Worm (Caenorhabditis elegans) whole organism, L3 larva: ENCODE measurements around the gene Y49F6C.7.

ENCODE experiments used
- fkh-10 ChIP-seq: sonication (generic microtip); optimal IDR thresholded peaks from 2 replicates; lab custom pipeline; 2017; ENCODE audit warnings: missing biosample characterization, missing genetic modification reagents, missing genetic modification characterization
- mdl-1 ChIP-seq: fragments of 150-350 bp; optimal IDR thresholded peaks from 2 replicates; lab custom pipeline; 2014; ENCODE audit warnings: missing biosample characterization, missing genetic modification characterization
- nhr-11 ChIP-seq: fragments of 150-350 bp; optimal IDR thresholded peaks from 2 replicates; lab custom pipeline; 2014; ENCODE audit warnings: missing biosample characterization, missing genetic modification characterization
- skn-1 ChIP-seq: fragments of 150-350 bp; optimal IDR thresholded peaks from 2 replicates; lab custom pipeline; 2014; ENCODE audit warnings: missing biosample characterization, missing genetic modification characterization
- snpc-4 ChIP-seq: fragments of 150-350 bp; optimal IDR thresholded peaks from 2 replicates; lab custom pipeline; 2014; ENCODE audit warnings: missing biosample characterization, missing genetic modification characterization
- tbx-2 ChIP-seq: sonication (generic microtip); optimal IDR thresholded peaks from 2 replicates; lab custom pipeline; 2016; ENCODE audit warnings: mild to moderate bottlenecking, missing genetic modification characterization, missing compliant biosample characterization
- unc-39 ChIP-seq: sonication (generic microtip); optimal IDR thresholded peaks from 4 replicates; lab custom pipeline; 2017; ENCODE audit warnings: missing biosample characterization, missing genetic modification characterization
- unc-62 ChIP-seq: fragments of 150-350 bp; sonication (generic microtip); optimal IDR thresholded peaks from 4 replicates; lab custom pipeline; 2014; ENCODE audit warnings: missing biosample characterization, missing genetic modification reagents, missing genetic modification characterization
- ztf-4 ChIP-seq: fragments of 150-350 bp; optimal IDR thresholded peaks from 2 replicates; lab custom pipeline; 2014; ENCODE audit warnings: missing biosample characterization, missing genetic modification characterization

DNA sequence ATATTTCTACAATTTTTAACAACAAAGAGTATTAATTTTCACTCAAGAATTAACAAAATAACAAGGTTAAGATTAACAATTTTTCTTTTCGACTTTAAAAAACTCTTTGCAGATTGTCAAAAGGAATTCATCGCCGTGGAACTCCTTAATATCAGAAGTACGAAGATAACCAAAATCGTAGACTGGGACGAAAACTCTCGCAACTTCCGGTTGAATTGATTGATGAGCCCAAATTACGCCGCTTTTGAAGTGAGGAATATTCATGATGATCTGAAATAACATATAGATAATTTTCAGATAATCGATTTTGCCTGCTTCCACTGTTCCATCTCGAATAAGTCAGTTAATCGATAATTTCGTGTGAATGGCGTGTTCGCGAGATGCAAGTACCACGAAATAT is 24.3 kb downstream of the Y49F6C.7 start, which contains the start of gene F14D2.15:
- TF ChIP-seq ztf-4 (tag; lab: Kevin White, UChicago) (no peak), nhr-11 (tag; lab: Kevin White, UChicago) (no peak), tbx-2 (no peak), skn-1 (tag; lab: Kevin White, UChicago) (no peak), snpc-4 (tag; lab: Kevin White, UChicago) (no peak), unc-39 (no peak), unc-62 (no peak), fkh-10 (no peak), mdl-1 (tag; lab: Kevin White, UChicago) (no peak)
